Fruit fly (Drosophila melanogaster) whole organism, adult: Measurements from ENCODE around the gene CG14017.

Source experiments
- CG14711 ChIP-seq: fragments of 200-800 bp; sonication (Bioruptor generic); optimal IDR thresholded peaks from 2 replicates; lab custom pipeline; 2018; ENCODE audit warnings: missing biosample characterization, mild to moderate bottlenecking, missing genetic modification characterization, moderate library complexity
- CG5204 ChIP-seq: fragments of 200-800 bp; sonication (Bioruptor generic); optimal IDR thresholded peaks from 2 replicates; lab custom pipeline; 2016; ENCODE audit warnings: missing biosample characterization, missing genetic modification characterization
- Clk ChIP-seq: fragments of 200-800 bp; sonication (Bioruptor generic); optimal IDR thresholded peaks from 2 replicates; lab custom pipeline; 2017; ENCODE audit warnings: missing biosample characterization, missing genetic modification characterization
- Mnt ChIP-seq: fragments of 200-800 bp; sonication (Bioruptor generic); optimal IDR thresholded peaks from 2 replicates; lab custom pipeline; 2016; ENCODE audit warnings: missing biosample characterization, mild to moderate bottlenecking, missing genetic modification characterization
- ovo ChIP-seq: fragments of 200-800 bp; sonication (Bioruptor generic); optimal IDR thresholded peaks from 2 replicates; lab custom pipeline; 2016; ENCODE audit warnings: missing biosample characterization, missing genetic modification characterization

dm6 chr2L:5550735-5551134, 3.0 kb upstream of the CG14017 start, which contains the start of gene CG14014:
- TF ChIP-seq Clk (no peak), Mnt (no peak), CG14711 (tag; lab: Kevin White, UChicago) (no peak), CG5204 (GFP tag; lab: Kevin White, UChicago) (no peak), ovo (GFP tag; lab: Kevin White, UChicago) (no peak)
